Fruit fly (Drosophila melanogaster) whole organism, pupa: ENCODE data around the gene Nmnat.

Experiments used
- CG10348 ChIP-seq: fragments of 200-800 bp; sonication (Bioruptor generic); IDR thresholded peaks from 2 replicates; pipeline ENCODE4 v1.3.6; 2022; ENCODE audit warnings: missing biosample characterization, missing genetic modification characterization
- CG12605 ChIP-seq: fragments of 200-800 bp; sonication (Bioruptor generic); IDR thresholded peaks from 2 replicates; pipeline ENCODE4 v1.3.6; 2022; ENCODE audit warnings: missing biosample characterization, missing genetic modification characterization
- CG13204 ChIP-seq: fragments of 200-800 bp; sonication (Bioruptor generic); optimal IDR thresholded peaks from 2 replicates; lab custom pipeline; 2018; ENCODE audit warnings: missing biosample characterization, mild to moderate bottlenecking, missing genetic modification characterization, moderate library complexity
- CG14655 ChIP-seq: fragments of 200-800 bp; sonication (Bioruptor generic); optimal IDR thresholded peaks from 3 replicates; lab custom pipeline; 2017; ENCODE audit warnings: mild to moderate bottlenecking, missing biosample characterization, missing genetic modification reagents, missing genetic modification characterization
- CG15710 ChIP-seq: fragments of 200-800 bp; sonication (Bioruptor generic); optimal IDR thresholded peaks from 2 replicates; lab custom pipeline; 2018; ENCODE audit warnings: missing biosample characterization, mild to moderate bottlenecking, missing genetic modification characterization, moderate library complexity
- CG17806 ChIP-seq: fragments of 200-800 bp; sonication (Bioruptor generic); optimal IDR thresholded peaks from 2 replicates; lab custom pipeline; 2018; ENCODE audit warnings: missing biosample characterization, mild to moderate bottlenecking, missing genetic modification characterization, moderate library complexity
- CG32121 ChIP-seq: fragments of 200-800 bp; sonication (Bioruptor generic); IDR thresholded peaks from 2 replicates; pipeline ENCODE4 v1.3.6; 2022; ENCODE audit warnings: missing biosample characterization, missing genetic modification characterization
- CG34367 ChIP-seq: fragments of 200-800 bp; sonication (Bioruptor generic); optimal IDR thresholded peaks from 2 replicates; lab custom pipeline; 2018; ENCODE audit warnings: missing biosample characterization, mild to moderate bottlenecking, missing genetic modification characterization
- CG4496 ChIP-seq: fragments of 200-800 bp; sonication (Bioruptor generic); IDR thresholded peaks from 3 replicates; pipeline ENCODE4 v1.3.6; 2022; ENCODE audit warnings: missing biosample characterization, missing genetic modification characterization
- CG8159 ChIP-seq: fragments of 200-800 bp; sonication (Bioruptor generic); optimal IDR thresholded peaks from 3 replicates; lab custom pipeline; 2018; ENCODE audit warnings: missing biosample characterization, mild to moderate bottlenecking, missing genetic modification characterization, moderate library complexity
- CG8301 ChIP-seq: fragments of 200-800 bp; sonication (Bioruptor generic); optimal IDR thresholded peaks from 2 replicates; lab custom pipeline; 2018; ENCODE audit warnings: missing biosample characterization, mild to moderate bottlenecking, missing genetic modification characterization
- CG9948 ChIP-seq: fragments of 200-800 bp; sonication (Bioruptor generic); optimal IDR thresholded peaks from 2 replicates; lab custom pipeline; 2018; ENCODE audit warnings: missing biosample characterization, mild to moderate bottlenecking, missing genetic modification characterization, moderate library complexity
- D1 ChIP-seq: fragments of 200-800 bp; sonication (Bioruptor generic); optimal IDR thresholded peaks from 2 replicates; lab custom pipeline; 2018; ENCODE audit warnings: missing biosample characterization, mild to moderate bottlenecking, missing genetic modification characterization, moderate library complexity
- EcR ChIP-seq: fragments of 200-800 bp; sonication (Bioruptor generic); optimal IDR thresholded peaks from 3 replicates; lab custom pipeline; 2019; ENCODE audit warnings: missing biosample characterization, missing genetic modification characterization, mild to moderate bottlenecking, moderate library complexity, missing genetic modification reagents
- Ets98B ChIP-seq: fragments of 200-800 bp; sonication (Bioruptor generic); IDR thresholded peaks from 2 replicates; pipeline ENCODE4 v1.3.6; 2022; ENCODE audit warnings: missing biosample characterization, missing genetic modification characterization
- Pif1A ChIP-seq: fragments of 200-800 bp; sonication (Bioruptor generic); optimal IDR thresholded peaks from 3 replicates; lab custom pipeline; 2016; ENCODE audit warnings: missing biosample characterization, missing genetic modification characterization
- Pif1B ChIP-seq: fragments of 200-800 bp; sonication (Bioruptor generic); optimal IDR thresholded peaks from 3 replicates; lab custom pipeline; 2016; ENCODE audit warnings: missing biosample characterization, missing genetic modification characterization
- Snoo ChIP-seq: fragments of 200-800 bp; sonication (Bioruptor generic); optimal IDR thresholded peaks from 3 replicates; lab custom pipeline; 2017; ENCODE audit warnings: missing biosample characterization, mild to moderate bottlenecking, missing genetic modification characterization, inconsistent platforms
- fd96Ca ChIP-seq: fragments of 200-800 bp; sonication (Bioruptor generic); IDR thresholded peaks from 3 replicates; pipeline ENCODE4 v1.3.6; 2022; ENCODE audit warnings: missing biosample characterization, missing genetic modification characterization
- gl ChIP-seq: fragments of 200-800 bp; sonication (Bioruptor generic); optimal IDR thresholded peaks from 2 replicates; lab custom pipeline; 2018; ENCODE audit warnings: missing biosample characterization, mild to moderate bottlenecking, missing genetic modification characterization
- rn ChIP-seq: fragments of 200-800 bp; sonication (Bioruptor generic); IDR thresholded peaks from 2 replicates; pipeline ENCODE4 v1.3.6; 2022; ENCODE audit warnings: missing biosample characterization, missing genetic modification characterization

Gene Nmnat

DNA sequence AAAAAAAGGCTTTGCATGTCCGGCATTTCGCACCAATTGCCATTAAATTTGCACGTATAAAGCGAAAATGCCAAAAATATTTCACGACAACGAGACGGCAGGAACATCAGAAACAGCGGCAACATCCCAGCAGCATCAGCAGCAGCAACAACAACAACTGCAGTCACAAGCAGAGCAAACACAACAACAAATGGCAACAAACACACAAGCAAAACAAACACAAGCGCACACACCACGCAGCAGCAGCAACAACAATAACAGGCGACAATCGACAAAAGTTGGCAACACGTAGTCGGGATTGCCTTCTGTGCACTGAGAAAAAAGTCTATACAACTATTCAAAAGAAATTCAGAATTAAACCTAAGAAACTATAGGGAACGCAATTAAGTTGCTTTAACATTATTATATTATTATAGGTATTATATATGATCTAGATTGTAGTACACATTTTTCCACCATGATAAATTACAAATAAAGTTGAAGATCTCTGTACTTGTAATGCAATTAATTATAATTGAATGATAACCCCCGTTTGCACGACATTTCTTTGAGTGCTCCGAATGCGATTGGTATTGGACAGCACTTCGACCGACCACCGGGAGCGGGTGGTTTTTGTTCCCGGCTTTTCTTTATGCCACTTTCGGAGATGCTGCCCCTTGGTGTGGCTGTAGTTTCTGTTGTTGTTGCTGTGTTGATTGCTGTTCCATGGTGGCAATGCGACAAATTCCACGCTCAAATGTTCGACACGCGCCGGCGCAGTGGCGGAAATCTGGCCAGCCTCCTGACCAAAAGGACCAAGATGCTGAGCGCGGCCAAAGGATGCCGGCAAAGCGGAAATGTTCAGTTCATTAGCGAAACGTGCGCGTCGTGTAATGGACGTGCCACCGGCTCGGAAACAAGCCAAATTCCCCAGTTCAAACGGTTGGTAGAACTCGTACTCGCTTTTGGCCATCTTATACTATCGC lies 38.8 kb downstream of the Nmnat start, which contains the start of gene tnc:
Gene tnc, plus strand, starts transcription at position 848 of the 965 bp plus-strand sequence.
- peak; percentile 86 for TF ChIP-seq CG14655 (GFP tag; lab: Kevin White, UChicago)
- peak; percentile 84 for TF ChIP-seq CG9948 (tag; lab: Kevin White, UChicago)
- TF ChIP-seq rn (GFP tag; lab: Robert Waterston, UW) = no peak
- TF ChIP-seq CG12605 (GFP tag; lab: Robert Waterston, UW) = peak; percentile 61
- 0 out of 2 replicates have a peak, but pooled peaks have one; percentile 38 for TF ChIP-seq CG32121 (GFP tag; lab: Robert Waterston, UW)
- TF ChIP-seq CG15710 (tag; lab: Kevin White, UChicago) = peak; percentile 85
- TF ChIP-seq Pif1B = peak; percentile 60
- TF ChIP-seq CG17806 (tag; lab: Kevin White, UChicago) = peak; percentile 80
- peak; percentile 48 for TF ChIP-seq Ets98B (GFP tag; lab: Robert Waterston, UW)
- no peak for TF ChIP-seq CG10348 (GFP tag; lab: Robert Waterston, UW)
- no peak for TF ChIP-seq EcR
- TF ChIP-seq CG34367 (tag; lab: Kevin White, UChicago) = peak; percentile 70
- TF ChIP-seq gl = peak; percentile 47
- no peak for TF ChIP-seq fd96Ca (GFP tag; lab: Robert Waterston, UW)
- TF ChIP-seq Pif1A (GFP tag; lab: Kevin White, UChicago) = peak; percentile 53
- TF ChIP-seq CG8301 (tag; lab: Kevin White, UChicago) = peak; percentile 82
- peak; percentile 61; the same call in 2 of the 3 replicates for TF ChIP-seq CG4496 (GFP tag; lab: Robert Waterston, UW)
- peak; percentile 51 for TF ChIP-seq D1 (tag; lab: Kevin White, UChicago)
- TF ChIP-seq CG8159 (tag; lab: Kevin White, UChicago) = peak; percentile 88
- TF ChIP-seq CG13204 = peak; percentile 33
- TF ChIP-seq Snoo = peak; percentile 86

DNA sequence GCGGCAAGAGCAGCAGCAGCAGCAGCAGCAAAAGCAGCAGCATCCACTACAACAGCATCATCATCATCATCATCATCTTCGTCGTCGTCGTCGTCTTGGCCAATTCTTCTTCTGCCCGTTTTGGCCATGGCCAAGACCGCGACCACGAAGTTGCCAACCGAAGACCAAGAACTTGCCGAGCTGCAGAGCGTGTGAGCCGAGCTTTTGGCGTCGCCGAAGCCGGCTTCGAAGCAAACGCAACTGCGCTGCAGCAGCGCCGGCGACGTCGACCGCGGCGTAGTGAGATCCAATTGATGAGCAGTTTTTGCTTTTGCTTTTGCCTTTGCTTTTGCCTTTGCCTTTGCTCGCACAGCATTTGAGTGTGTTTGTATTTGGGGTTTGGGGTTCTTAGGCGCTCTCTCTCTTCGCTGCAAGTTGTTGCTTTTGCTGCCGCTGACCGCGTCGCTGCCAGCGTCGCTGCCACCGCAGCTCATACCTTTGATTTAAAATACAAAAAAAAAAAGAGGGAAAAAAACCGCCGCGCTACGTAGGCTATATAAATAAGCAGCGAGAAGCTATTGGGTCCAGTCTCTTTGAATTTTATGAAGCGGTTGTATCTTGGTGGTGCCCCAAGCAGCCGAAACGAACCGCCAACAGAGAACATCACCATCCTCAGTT lies 40.1 kb downstream of the Nmnat start:
- TF ChIP-seq CG4496 (GFP tag; lab: Robert Waterston, UW) = 0 out of 3 replicates have a peak, but pooled peaks have one; percentile 24
- no peak for TF ChIP-seq EcR
- TF ChIP-seq CG13204 = peak; percentile 29

DNA sequence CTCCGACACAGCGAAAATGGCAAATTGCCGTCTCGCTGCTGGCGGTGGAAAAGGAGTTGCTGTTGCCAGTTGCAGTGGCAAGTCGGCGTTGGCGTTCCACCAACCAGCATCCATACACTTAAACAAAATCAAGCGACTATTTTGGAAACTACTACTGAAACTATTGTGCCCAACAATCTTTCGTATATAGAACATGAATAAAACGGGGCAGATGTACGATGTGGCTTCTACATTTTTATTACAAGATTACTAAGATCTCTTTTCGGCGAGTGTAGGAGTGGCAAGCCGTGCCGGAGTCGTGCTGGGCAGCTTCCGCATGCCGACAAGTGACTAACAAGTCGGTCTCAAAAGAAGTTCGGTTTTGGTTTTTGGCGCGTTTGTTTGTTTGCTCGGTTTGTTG lies 51.5 kb downstream of the Nmnat start:
- TF ChIP-seq EcR (no peak), CG10348 (GFP tag; lab: Robert Waterston, UW) (peak; percentile 63), CG12605 (GFP tag; lab: Robert Waterston, UW) (0 out of 2 replicates have a peak, but pooled peaks have one; percentile 19), CG32121 (GFP tag; lab: Robert Waterston, UW) (peak; percentile 93), fd96Ca (GFP tag; lab: Robert Waterston, UW) (peak; percentile 94), CG15710 (tag; lab: Kevin White, UChicago) (peak; percentile 1), Pif1B (peak; percentile 65), Ets98B (GFP tag; lab: Robert Waterston, UW) (peak; percentile 94), D1 (tag; lab: Kevin White, UChicago) (no peak), gl (no peak), CG8159 (tag; lab: Kevin White, UChicago) (peak; percentile 25), CG14655 (GFP tag; lab: Kevin White, UChicago) (peak; percentile 79), Pif1A (GFP tag; lab: Kevin White, UChicago) (peak; percentile 46), Snoo (peak; percentile 46), CG8301 (tag; lab: Kevin White, UChicago) (peak; percentile 88), CG34367 (tag; lab: Kevin White, UChicago) (no peak), CG4496 (GFP tag; lab: Robert Waterston, UW) (peak; percentile 91), CG13204 (no peak), CG9948 (tag; lab: Kevin White, UChicago) (no peak), rn (GFP tag; lab: Robert Waterston, UW) (peak; percentile 75), CG17806 (tag; lab: Kevin White, UChicago) (peak; percentile 39)
